Fruit fly (Drosophila melanogaster): ENCODE data around the gene CG10208.

DNA sequence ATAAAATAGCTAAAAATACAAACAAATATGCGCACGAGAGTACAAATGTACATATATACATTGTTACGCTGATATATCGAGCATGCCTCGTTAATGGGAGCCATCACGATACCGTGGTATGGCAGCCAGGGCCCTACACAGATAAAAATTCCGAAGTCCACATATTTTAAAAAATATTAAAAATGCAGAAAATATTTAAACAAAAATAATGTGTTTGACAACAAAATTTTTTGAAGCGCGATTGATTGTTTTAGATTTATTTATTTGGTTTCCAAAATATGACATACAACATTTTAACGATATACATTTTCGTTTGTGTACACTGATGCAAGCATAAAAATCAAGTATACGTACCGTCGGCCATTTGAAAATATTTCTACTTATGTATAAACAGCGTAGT lies 47.2 kb downstream of the CG10208 start:
- no peak for TF ChIP-seq h (optimal IDR thresholded peaks at IDR 0.05)
- no peak for TF ChIP-seq psq (optimal IDR thresholded peaks at IDR 0.05)
- TF ChIP-seq Myc (optimal IDR thresholded peaks at IDR 0.05), result no peak
- TF ChIP-seq ttk (optimal IDR thresholded peaks at IDR 0.05), result no peak
